Fruit fly (Drosophila melanogaster): Measurements from ENCODE around the gene COX6AL2.

COX6AL2 gene

DNA sequence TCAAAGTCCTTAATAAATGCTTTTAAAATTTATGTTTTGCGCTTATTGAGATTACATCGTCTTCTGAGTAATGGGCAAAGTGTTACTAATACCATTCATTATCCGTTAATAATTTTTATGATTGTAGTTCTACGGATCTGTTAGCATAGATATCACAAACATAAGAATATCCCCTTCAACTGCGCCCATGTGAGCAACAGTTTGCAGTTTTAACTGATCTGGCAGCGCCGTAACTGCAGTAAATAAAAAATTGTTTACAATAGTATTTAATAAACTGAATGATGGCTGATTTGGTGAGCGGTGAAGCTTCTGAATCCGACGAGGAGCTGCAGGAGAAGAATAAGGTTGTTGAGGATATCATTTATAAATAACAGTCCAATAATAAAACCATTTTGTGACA, 43.9 kb downstream of the COX6AL2 start, which contains the start of gene Blos3 (continued):
- TF ChIP-seq pho (GFP tag; optimal IDR thresholded peaks at IDR 0.05) (peak; percentile 57), slbo (GFP tag; IDR thresholded peaks at IDR 0.05) (peak; percentile 65), Oli (tag; optimal IDR thresholded peaks at IDR 0.05) (peak; percentile 15), Elba2 (GFP tag; optimal IDR thresholded peaks at IDR 0.05) (no peak), wdn (GFP tag; IDR thresholded peaks at IDR 0.05) (no peak), CG32767 (GFP tag; IDR thresholded peaks at IDR 0.05) (no peak), Rx (GFP tag; IDR thresholded peaks at IDR 0.05) (peak; percentile 16; the same call in 1 of the 2 replicates), CG17612 (GFP tag; IDR thresholded peaks at IDR 0.05) (no peak), CG2129 (GFP tag; IDR thresholded peaks at IDR 0.05; ENCODE audit: partially characterized antibody) (no peak), Atf3 (GFP tag; optimal IDR thresholded peaks at IDR 0.05) (peak; percentile 9), Kr (GFP tag; optimal IDR thresholded peaks at IDR 0.05) (no peak), CG18619 (GFP tag; optimal IDR thresholded peaks at IDR 0.05) (peak; percentile 0), CG11085 (GFP tag; IDR thresholded peaks at IDR 0.05) (0 out of 2 replicates have a peak, but pooled peaks have one; percentile 27), YL-1 (GFP tag; optimal IDR thresholded peaks at IDR 0.05) (no peak), ttk (GFP tag; IDR thresholded peaks at IDR 0.05) (peak; percentile 25; the same call in 1 of the 2 replicates), CG10979 (tag; optimal IDR thresholded peaks at IDR 0.05) (peak; percentile 51), CG12659 (GFP tag; optimal IDR thresholded peaks at IDR 0.05) (peak; percentile 32), maf-S (GFP tag; optimal IDR thresholded peaks at IDR 0.05) (peak; percentile 62), chm (GFP tag; IDR thresholded peaks at IDR 0.05) (no peak), Oaz (GFP tag; IDR thresholded peaks at IDR 0.05) (no peak), ham (GFP tag; IDR thresholded peaks at IDR 0.05) (no peak), CG14710 (tag; optimal IDR thresholded peaks at IDR 0.05) (peak; percentile 34), onecut (GFP tag; IDR thresholded peaks at IDR 0.05) (no peak), bsh (GFP tag; optimal IDR thresholded peaks at IDR 0.05) (peak in 1 of 2 experiments; percentile 40), CG7786 (GFP tag; optimal IDR thresholded peaks at IDR 0.05) (peak; percentile 31), CG8281 (tag; optimal IDR thresholded peaks at IDR 0.05) (no peak), CG13287 (GFP tag; IDR thresholded peaks at IDR 0.05; ENCODE audit: partially characterized antibody) (peak; percentile 33; the same call in 1 of the 2 replicates), CG9437 (GFP tag; optimal IDR thresholded peaks at IDR 0.05) (peak; percentile 13), CG2202 (tag; optimal IDR thresholded peaks at IDR 0.05) (peak; percentile 8), HLH54F (GFP tag; optimal IDR thresholded peaks at IDR 0.05) (peak; percentile 19), p53 (GFP tag; optimal IDR thresholded peaks at IDR 0.05) (peak; percentile 4), esg (GFP tag; conservative IDR thresholded peaks at IDR 0.05) (no peak), CG2889 (GFP tag; IDR thresholded peaks at IDR 0.05) (no peak), Sox100B (GFP tag; optimal IDR thresholded peaks at IDR 0.05) (no peak), Hr3 (GFP tag; optimal IDR thresholded peaks at IDR 0.05) (no peak), CG14965 (GFP tag; optimal IDR thresholded peaks at IDR 0.05; ENCODE audit: borderline replicate concordance) (no peak), amos (GFP tag; IDR thresholded peaks at IDR 0.05; ENCODE audit: partially characterized antibody) (no peak), CG7987 (GFP tag; optimal IDR thresholded peaks at IDR 0.05) (peak; percentile 46), CG9215 (GFP tag; IDR thresholded peaks at IDR 0.05) (no peak; the same call in 1 of the 2 replicates), grau (tag; optimal IDR thresholded peaks at IDR 0.05) (peak; percentile 47), Tbp (GFP tag; optimal IDR thresholded peaks at IDR 0.05) (no peak), Atf6 (GFP tag; IDR thresholded peaks at IDR 0.05) (peak; percentile 41), CG18764 (GFP tag; optimal IDR thresholded peaks at IDR 0.05) (peak; percentile 19), mirr (GFP tag; optimal IDR thresholded peaks at IDR 0.05) (no peak), Gug (GFP tag; IDR thresholded peaks at IDR 0.05) (peak; percentile 38; the same call in 2 of the 4 replicates), NC2α (GFP tag; optimal IDR thresholded peaks at IDR 0.05) (peak; percentile 6), Doc2 (GFP tag; IDR thresholded peaks at IDR 0.05) (no peak), BtbVII (GFP tag; optimal IDR thresholded peaks at IDR 0.05) (no peak), CG1529 (GFP tag; optimal IDR thresholded peaks at IDR 0.05) (peak; percentile 73), sr (GFP tag; IDR thresholded peaks at IDR 0.05) (no peak), NFAT (GFP tag; IDR thresholded peaks at IDR 0.05) (peak; percentile 16; the same call in 1 of the 2 replicates), stc (GFP tag; IDR thresholded peaks at IDR 0.05) (no peak)

Measured in whole organism, embryonic.